Worm (Caenorhabditis elegans): ENCODE results near the gene K10B2.4.

- TF ChIP-seq T07F8.4 (tag; optimal IDR thresholded peaks at IDR 0.05) (no peak), chd-7 (tag; optimal IDR thresholded peaks at IDR 0.05) (no peak), sea-2 (GFP tag; IDR thresholded peaks at IDR 0.05) (no peak), ZK185.1 (tag; optimal IDR thresholded peaks at IDR 0.05; ENCODE audit: poor library complexity, severe bottlenecking) (no peak), F39B2.1 (GFP tag; IDR thresholded peaks at IDR 0.05) (no peak), ama-1 (optimal IDR thresholded peaks at IDR 0.05) (no peak), ama-1 (GFP tag; optimal IDR thresholded peaks at IDR 0.05) (no peak), nfyb-1 (GFP tag; IDR thresholded peaks at IDR 0.05) (no peak), C17E4.6 (GFP tag; IDR thresholded peaks at IDR 0.05) (no peak), bed-1 (GFP tag; IDR thresholded peaks at IDR 0.05) (no peak), Y53F4B.3 (GFP tag; IDR thresholded peaks at IDR 0.05) (no peak), lsy-27 (tag; optimal IDR thresholded peaks at IDR 0.05; ENCODE audit: borderline replicate concordance, insufficient read depth) (no peak), pha-4 (tag; optimal IDR thresholded peaks at IDR 0.05) (no peak)
These were observed 49.3 kb downstream of the K10B2.4 start for ce11 chrII:6311459-6311858.
